Fruit fly (Drosophila melanogaster) whole organism, embryonic: ENCODE results near the gene GstD11.

ENCODE experiments used
- Atf6 ChIP-seq: fragments of 200-800 bp; sonication (Bioruptor generic); IDR thresholded peaks from 2 replicates; pipeline ENCODE4 v1.3.6; 2022; ENCODE audit warnings: missing biosample characterization, missing genetic modification characterization
- CG10274 ChIP-seq: fragments of 200-800 bp; sonication (Bioruptor generic); optimal IDR thresholded peaks from 3 replicates; lab custom pipeline; 2017; ENCODE audit warnings: missing biosample characterization, mild to moderate bottlenecking, missing genetic modification characterization
- CG10654 ChIP-seq: fragments of 200-800 bp; sonication (Bioruptor generic); optimal IDR thresholded peaks from 2 replicates; lab custom pipeline; 2016; ENCODE audit warnings: missing biosample characterization, missing genetic modification characterization
- CG11695 ChIP-seq: fragments of 200-800 bp; sonication (Bioruptor generic); IDR thresholded peaks from 3 replicates; pipeline ENCODE4 v1.3.6; 2022; ENCODE audit warnings: missing biosample characterization, missing genetic modification characterization
- CG12071 ChIP-seq: fragments of 200-800 bp; sonication (Bioruptor generic); optimal IDR thresholded peaks from 3 replicates; lab custom pipeline; 2018; ENCODE audit warnings: missing biosample characterization, mild to moderate bottlenecking, missing genetic modification characterization
- CG12236 ChIP-seq: fragments of 200-800 bp; sonication (Bioruptor generic); optimal IDR thresholded peaks from 2 replicates; lab custom pipeline; 2016; ENCODE audit warnings: missing biosample characterization, missing genetic modification characterization
- CG13123 ChIP-seq: fragments of 200-800 bp; sonication (Bioruptor generic); optimal IDR thresholded peaks from 2 replicates; lab custom pipeline; 2016; ENCODE audit warnings: missing biosample characterization, missing genetic modification characterization
- CG14667 ChIP-seq: fragments of 200-800 bp; sonication (Bioruptor generic); IDR thresholded peaks from 2 replicates; pipeline ENCODE4 v1.3.6; 2022; ENCODE audit warnings: missing biosample characterization, missing genetic modification characterization
- CG15011 ChIP-seq: fragments of 200-800 bp; sonication (Bioruptor generic); optimal IDR thresholded peaks from 3 replicates; lab custom pipeline; 2018; ENCODE audit warnings: missing biosample characterization, mild to moderate bottlenecking, missing genetic modification characterization
- CG15514 ChIP-seq: fragments of 200-800 bp; sonication (Bioruptor generic); optimal IDR thresholded peaks from 3 replicates; lab custom pipeline; 2017; ENCODE audit warnings: missing biosample characterization, missing genetic modification characterization, mild to moderate bottlenecking, moderate library complexity, missing genetic modification reagents
- CG16813 ChIP-seq: fragments of 200-800 bp; sonication (Bioruptor generic); IDR thresholded peaks from 3 replicates; pipeline ENCODE4 v1.3.6; 2022; ENCODE audit warnings: missing biosample characterization, missing genetic modification characterization; ENCODE audit not compliant: partially characterized antibody
- CG17568 ChIP-seq: fragments of 200-800 bp; sonication (Bioruptor generic); optimal IDR thresholded peaks from 2 replicates; lab custom pipeline; 2018; ENCODE audit warnings: missing biosample characterization, mild to moderate bottlenecking, missing genetic modification characterization, moderate library complexity
- CG30403 ChIP-seq: fragments of 200-800 bp; sonication (Bioruptor generic); optimal IDR thresholded peaks from 3 replicates; lab custom pipeline; 2016; ENCODE audit warnings: missing biosample characterization, missing genetic modification characterization
- CG32532 ChIP-seq: fragments of 200-800 bp; sonication (Bioruptor generic); IDR thresholded peaks from 2 replicates; pipeline ENCODE4 v1.3.6; 2022; ENCODE audit warnings: missing biosample characterization, missing genetic modification characterization
- CG33557 ChIP-seq: fragments of 200-800 bp; sonication (Bioruptor generic); optimal IDR thresholded peaks from 2 replicates; lab custom pipeline; 2019; ENCODE audit warnings: missing biosample characterization, mild to moderate bottlenecking, missing genetic modification characterization, moderate library complexity
- CG34376 ChIP-seq: fragments of 200-800 bp; sonication (Bioruptor generic); optimal IDR thresholded peaks from 2 replicates; lab custom pipeline; 2018; ENCODE audit warnings: missing biosample characterization, mild to moderate bottlenecking, missing genetic modification characterization
- CG42726 ChIP-seq: fragments of 200-800 bp; sonication (Bioruptor generic); IDR thresholded peaks from 2 replicates; pipeline ENCODE4 v1.3.6; 2022; ENCODE audit warnings: missing biosample characterization, missing genetic modification characterization; ENCODE audit not compliant: partially characterized antibody
- CG4730 ChIP-seq: fragments of 200-800 bp; sonication (Bioruptor generic); IDR thresholded peaks from 2 replicates; pipeline ENCODE4 v1.3.6; 2022; ENCODE audit warnings: missing biosample characterization, missing genetic modification characterization
- CG6254 ChIP-seq: fragments of 200-800 bp; sonication (Bioruptor generic); optimal IDR thresholded peaks from 3 replicates; lab custom pipeline; 2017; ENCODE audit warnings: mild to moderate bottlenecking, missing biosample characterization, missing genetic modification reagents, missing genetic modification characterization
- CG7372 ChIP-seq: fragments of 200-800 bp; sonication (Bioruptor generic); IDR thresholded peaks from 2 replicates; pipeline ENCODE4 v1.3.6; 2022; ENCODE audit warnings: missing biosample characterization, missing genetic modification characterization
- CG8281 ChIP-seq: fragments of 200-800 bp; sonication (Bioruptor generic); optimal IDR thresholded peaks from 2 replicates; lab custom pipeline; 2018; ENCODE audit warnings: missing biosample characterization, mild to moderate bottlenecking, missing genetic modification characterization, moderate library complexity
- CG8478 ChIP-seq: fragments of >200 bp; optimal IDR thresholded peaks from 2 replicates; lab custom pipeline; 2018
- CG9932 ChIP-seq: fragments of 200-800 bp; sonication (Bioruptor generic); IDR thresholded peaks from 2 replicates; pipeline ENCODE4 v1.3.6; 2022; ENCODE audit warnings: missing biosample characterization, missing genetic modification characterization
- Dip3 ChIP-seq: fragments of 200-800 bp; sonication (Bioruptor generic); optimal IDR thresholded peaks from 3 replicates; lab custom pipeline; 2016; ENCODE audit warnings: missing biosample characterization, missing genetic modification characterization
- ERR ChIP-seq: fragments of 200-800 bp; sonication (Bioruptor generic); optimal IDR thresholded peaks from 2 replicates; lab custom pipeline; 2016; ENCODE audit warnings: missing biosample characterization, missing genetic modification characterization
- Ets65A ChIP-seq: fragments of 200-800 bp; sonication (Bioruptor generic); peaks from one replicate; lab custom pipeline; 2016; ENCODE audit warnings: missing biosample characterization, missing genetic modification characterization
- HLH54F ChIP-seq: fragments of 200-800 bp; sonication (Bioruptor generic); optimal IDR thresholded peaks from 3 replicates; lab custom pipeline; 2016; ENCODE audit warnings: missing biosample characterization, missing genetic modification characterization
- HmgZ ChIP-seq: fragments of 200-800 bp; sonication (Bioruptor generic); optimal IDR thresholded peaks from 2 replicates; lab custom pipeline; 2018; ENCODE audit warnings: missing biosample characterization, mild to moderate bottlenecking, missing genetic modification characterization
- MTF-1 ChIP-seq: fragments of 200-800 bp; sonication (Bioruptor generic); optimal IDR thresholded peaks from 2 replicates; lab custom pipeline; 2018; ENCODE audit warnings: missing biosample characterization, mild to moderate bottlenecking, missing genetic modification characterization, borderline replicate concordance
- NFAT ChIP-seq: fragments of 200-800 bp; sonication (Bioruptor generic); IDR thresholded peaks from 2 replicates; pipeline ENCODE4 v1.3.6; 2022; ENCODE audit warnings: missing biosample characterization, missing genetic modification characterization
- al ChIP-seq: fragments of 200-800 bp; sonication (Bioruptor generic); IDR thresholded peaks from 2 replicates; pipeline ENCODE4 v1.3.6; 2022; ENCODE audit warnings: missing biosample characterization, missing genetic modification characterization
- amos ChIP-seq: fragments of 200-800 bp; sonication (Bioruptor generic); IDR thresholded peaks from 2 replicates; pipeline ENCODE4 v1.3.6; 2022; ENCODE audit warnings: missing biosample characterization, missing genetic modification characterization; ENCODE audit not compliant: partially characterized antibody
- az2 ChIP-seq: fragments of 200-800 bp; sonication (Bioruptor generic); optimal IDR thresholded peaks from 3 replicates; lab custom pipeline; 2016; ENCODE audit warnings: missing biosample characterization, missing genetic modification characterization
- bbx ChIP-seq: fragments of 200-800 bp; sonication (Bioruptor generic); IDR thresholded peaks from 2 replicates; pipeline ENCODE4 v1.3.6; 2022; ENCODE audit warnings: missing biosample characterization, missing genetic modification characterization; ENCODE audit not compliant: partially characterized antibody
- cg ChIP-seq: fragments of 200-800 bp; sonication (Bioruptor generic); optimal IDR thresholded peaks from 3 replicates; lab custom pipeline; 2019; ENCODE audit warnings: missing biosample characterization, mild to moderate bottlenecking, missing genetic modification characterization, moderate library complexity
- esg ChIP-seq: fragments of 200-800 bp; sonication (Bioruptor generic); conservative IDR thresholded peaks from 2 replicates; pipeline ENCODE4 v1.3.6; 2022; ENCODE audit warnings: missing biosample characterization, missing genetic modification characterization
- exex ChIP-seq: fragments of 200-800 bp; sonication (Bioruptor generic); optimal IDR thresholded peaks from 4 replicates; lab custom pipeline; 2018; ENCODE audit warnings: missing biosample characterization, mild to moderate bottlenecking, missing genetic modification characterization, moderate library complexity
- fd96Cb ChIP-seq: fragments of 200-800 bp; sonication (Bioruptor generic); optimal IDR thresholded peaks from 2 replicates; lab custom pipeline; 2018; ENCODE audit warnings: missing biosample characterization, mild to moderate bottlenecking, missing genetic modification characterization, moderate library complexity
- fru ChIP-seq: fragments of >200 bp; optimal IDR thresholded peaks from 2 replicates; lab custom pipeline; 2017
- ftz-f1 ChIP-seq: fragments of 200-800 bp; sonication (Bioruptor generic); optimal IDR thresholded peaks from 2 replicates; lab custom pipeline; 2016; ENCODE audit warnings: missing biosample characterization, missing genetic modification characterization
- gro ChIP-seq: fragments of 200-800 bp; sonication (Bioruptor generic); optimal IDR thresholded peaks from 2 replicates; lab custom pipeline; 2016; ENCODE audit warnings: missing biosample characterization, missing genetic modification characterization
- lab ChIP-seq: fragments of 200-800 bp; sonication (Bioruptor generic); optimal IDR thresholded peaks from 3 replicates; lab custom pipeline; 2017; ENCODE audit warnings: missing biosample characterization, missing genetic modification characterization, mild to moderate bottlenecking, moderate library complexity, missing genetic modification reagents
- mirr ChIP-seq: fragments of 200-800 bp; sonication (Bioruptor generic); optimal IDR thresholded peaks from 3 replicates; lab custom pipeline; 2018; ENCODE audit warnings: missing biosample characterization, mild to moderate bottlenecking, missing genetic modification characterization
- pnt ChIP-seq: fragments of 200-800 bp; sonication (Bioruptor generic); optimal IDR thresholded peaks from 3 replicates; lab custom pipeline; 2016; ENCODE audit warnings: missing biosample characterization, missing genetic modification characterization
- pros ChIP-seq: fragments of 200-800 bp; sonication (Bioruptor generic); optimal IDR thresholded peaks from 3 replicates; lab custom pipeline; 2019; ENCODE audit warnings: missing biosample characterization, mild to moderate bottlenecking, missing genetic modification characterization, moderate library complexity
- sens ChIP-seq: fragments of 200-800 bp; sonication (Bioruptor generic); peaks from one replicate; lab custom pipeline; 2016; ENCODE audit warnings: missing biosample characterization, missing genetic modification characterization
- sob ChIP-seq: fragments of 200-800 bp; sonication (Bioruptor generic); IDR thresholded peaks from 2 replicates; pipeline ENCODE4 v1.3.6; 2022; ENCODE audit warnings: missing biosample characterization, missing genetic modification characterization
- sug ChIP-seq: fragments of 200-800 bp; optimal IDR thresholded peaks from 2 replicates; lab custom pipeline; 2019; ENCODE audit warnings: missing biosample characterization, mild to moderate bottlenecking, missing genetic modification characterization, moderate library complexity
- tio ChIP-seq: fragments of 200-800 bp; sonication (Bioruptor generic); optimal IDR thresholded peaks from 2 replicates; lab custom pipeline; 2017; ENCODE audit warnings: missing biosample characterization, missing genetic modification characterization, inconsistent platforms
- usp ChIP-seq: fragments of >200 bp; optimal IDR thresholded peaks from 2 replicates; lab custom pipeline; 2017; ENCODE audit warnings: missing biosample characterization, missing genetic modification characterization
- z ChIP-seq: fragments of 200-800 bp; sonication (Bioruptor generic); IDR thresholded peaks from 3 replicates; pipeline ENCODE4 v1.3.6; 2022; ENCODE audit warnings: missing biosample characterization, missing genetic modification characterization

The GstD11 gene

dm6 chr3R:12398620-12399247 is 15.6 kb downstream of the GstD11 start, which contains the start of gene Cyp9f3 (continued):
- no peak for TF ChIP-seq pnt (GFP tag; lab: Kevin White, UChicago)
- TF ChIP-seq z (GFP tag; lab: Robert Waterston, UW) = peak; percentile 88
- TF ChIP-seq Atf6 (GFP tag; lab: Robert Waterston, UW) = 0 out of 2 replicates have a peak, but pooled peaks have one; percentile 7
- peak; percentile 2 for TF ChIP-seq sug (tag; lab: Kevin White, UChicago)
- no peak for TF ChIP-seq CG12236 (GFP tag; lab: Kevin White, UChicago)
- TF ChIP-seq esg (GFP tag; lab: Robert Waterston, UW) = no peak
- no peak for TF ChIP-seq fd96Cb (tag; lab: Kevin White, UChicago)
- TF ChIP-seq CG14667 (GFP tag; lab: Robert Waterston, UW) = no peak
- TF ChIP-seq cg = peak; percentile 40
- TF ChIP-seq CG15514 = peak; percentile 3
- TF ChIP-seq CG9932 = no peak
- TF ChIP-seq CG4730 (GFP tag; lab: Robert Waterston, UW) = no peak
- no peak for TF ChIP-seq CG16813 (GFP tag; lab: Robert Waterston, UW)
- peak; percentile 63 for TF ChIP-seq CG10274 (GFP tag; lab: Kevin White, UChicago)
- TF ChIP-seq HmgZ = peak; percentile 13
- TF ChIP-seq sens (GFP tag; lab: Kevin White, UChicago) = peak; percentile 1
- TF ChIP-seq Ets65A (GFP tag; lab: Kevin White, UChicago) = peak; percentile 50
- peak; percentile 22 for TF ChIP-seq MTF-1 (GFP tag; lab: Kevin White, UChicago)
- TF ChIP-seq CG30403 (GFP tag; lab: Kevin White, UChicago) = no peak
- TF ChIP-seq gro (GFP tag; lab: Kevin White, UChicago) = peak; percentile 14
- TF ChIP-seq CG6254 (GFP tag; lab: Kevin White, UChicago) = no peak
- no peak for TF ChIP-seq Dip3 (GFP tag; lab: Kevin White, UChicago)
- TF ChIP-seq CG8478 (lab: Kevin White, UChicago) = no peak
- TF ChIP-seq lab (GFP tag; lab: Kevin White, UChicago) = peak; percentile 25
- TF ChIP-seq fru (lab: Kevin White, UChicago) = no peak
- no peak for TF ChIP-seq tio
- no peak for TF ChIP-seq ERR (GFP tag; lab: Kevin White, UChicago)
- TF ChIP-seq CG13123 (GFP tag; lab: Kevin White, UChicago) = no peak
- no peak for TF ChIP-seq CG32532 (GFP tag; lab: Robert Waterston, UW)
- TF ChIP-seq CG42726 (GFP tag; lab: Robert Waterston, UW) = peak; percentile 46; the same call in 1 of the 2 replicates
- TF ChIP-seq az2 (GFP tag; lab: Kevin White, UChicago) = no peak
- TF ChIP-seq al (GFP tag; lab: Robert Waterston, UW) = no peak
- peak; percentile 19 for TF ChIP-seq CG12071 (GFP tag; lab: Kevin White, UChicago)
- TF ChIP-seq CG33557 (GFP tag; lab: Kevin White, UChicago) = no peak
- no peak for TF ChIP-seq HLH54F
- TF ChIP-seq ftz-f1 (GFP tag; lab: Kevin White, UChicago) = peak; percentile 75
- peak; percentile 53 for TF ChIP-seq exex (tag; lab: Kevin White, UChicago)
- TF ChIP-seq NFAT (GFP tag; lab: Robert Waterston, UW) = no peak
- no peak for TF ChIP-seq CG11695 (GFP tag; lab: Robert Waterston, UW)
- TF ChIP-seq amos = peak; percentile 33; the same call in 1 of the 2 replicates
- TF ChIP-seq sob = no peak
- no peak for TF ChIP-seq CG15011 (GFP tag; lab: Kevin White, UChicago)
- TF ChIP-seq CG34376 = peak; percentile 96
- TF ChIP-seq CG7372 (GFP tag; lab: Robert Waterston, UW) = no peak
- peak; percentile 8 for TF ChIP-seq CG8281
- TF ChIP-seq mirr (GFP tag; lab: Kevin White, UChicago) = peak; percentile 69
- 0 out of 2 replicates have a peak, but pooled peaks have one; percentile 9 for TF ChIP-seq bbx (GFP tag; lab: Robert Waterston, UW)
- TF ChIP-seq CG17568 (GFP tag; lab: Kevin White, UChicago) = no peak
- TF ChIP-seq CG10654 = no peak
- TF ChIP-seq pros = no peak
- no peak for TF ChIP-seq usp (GFP tag; lab: Kevin White, UChicago)
